Worm (Caenorhabditis elegans) whole organism, L1 larva: ENCODE results near the gene C28D4.7.

Source experiments
- C16A3.4 ChIP-seq: fragments of 150-350 bp; optimal IDR thresholded peaks from 2 replicates; lab custom pipeline; 2014; ENCODE audit warnings: missing biosample characterization, missing genetic modification characterization
- aha-1 ChIP-seq: fragments of 150-350 bp; optimal IDR thresholded peaks from 2 replicates; lab custom pipeline; 2014; ENCODE audit warnings: missing biosample characterization, missing genetic modification characterization
- blmp-1 ChIP-seq: fragments of 150-350 bp; optimal IDR thresholded peaks from 2 replicates; lab custom pipeline; 2014; ENCODE audit warnings: missing biosample characterization, missing genetic modification characterization
- ceh-63 ChIP-seq: fragments of 200-800 bp; sonication (Bioruptor generic); optimal IDR thresholded peaks from 2 replicates; lab custom pipeline; 2018; ENCODE audit warnings: mild to moderate bottlenecking, missing genetic modification characterization, missing compliant biosample characterization
- dsc-1 ChIP-seq: sonication (generic microtip); optimal IDR thresholded peaks from 2 replicates; lab custom pipeline; 2016; ENCODE audit warnings: mild to moderate bottlenecking, missing genetic modification characterization, missing compliant biosample characterization
- efl-1 ChIP-seq, 4 experiments: fragments of 150-350 bp; optimal IDR thresholded peaks in 3 of 4; peaks in 1 of 4; 1 replicate in 1 of 4; 2 replicates in 3 of 4; lab custom pipeline; 2014; ENCODE audit warnings: missing biosample characterization in 2 of 4, missing genetic modification characterization in 2 of 4, missing genetic modification reagents in 2 of 4
- egl-13 ChIP-seq: sonication (generic microtip); optimal IDR thresholded peaks from 2 replicates; lab custom pipeline; 2016; ENCODE audit warnings: missing genotype, missing genetic modification reagents, missing genetic modification characterization, missing compliant biosample characterization
- elt-2 ChIP-seq: sonication (generic microtip); optimal IDR thresholded peaks from 2 replicates; lab custom pipeline; 2016; ENCODE audit warnings: missing genetic modification characterization, mild to moderate bottlenecking, inconsistent platforms, missing compliant biosample characterization, missing genetic modification reagents
- fkh-10 ChIP-seq: sonication (generic microtip); optimal IDR thresholded peaks from 2 replicates; lab custom pipeline; 2017; ENCODE audit warnings: missing biosample characterization, missing genetic modification reagents, missing genetic modification characterization
- fos-1 ChIP-seq: fragments of 150-350 bp; optimal IDR thresholded peaks from 2 replicates; lab custom pipeline; 2014; ENCODE audit warnings: missing biosample characterization, missing genetic modification characterization
- grh-1 ChIP-seq: fragments of 200-800 bp; sonication (Bioruptor generic); IDR thresholded peaks from 2 replicates; pipeline ENCODE4 v1.3.6; 2022; ENCODE audit warnings: missing genetic modification reagents, missing genetic modification characterization, missing compliant biosample characterization
- hlh-17 ChIP-seq: fragments of 200-800 bp; sonication (Bioruptor generic); optimal IDR thresholded peaks from 2 replicates; lab custom pipeline; 2018; ENCODE audit warnings: missing genetic modification characterization, mild to moderate bottlenecking, missing compliant biosample characterization, moderate library complexity, borderline replicate concordance
- lin-13 ChIP-seq: fragments of 150-350 bp; optimal IDR thresholded peaks from 2 replicates; lab custom pipeline; 2014; ENCODE audit warnings: missing biosample characterization, missing genetic modification reagents, missing genetic modification characterization
- lin-15B ChIP-seq: fragments of 150-350 bp; sonication (generic microtip); optimal IDR thresholded peaks from 3 replicates; lab custom pipeline; 2014; ENCODE audit warnings: missing biosample characterization, missing genetic modification characterization
- lin-35 ChIP-seq, 2 experiments: fragments of 150-350 bp; optimal IDR thresholded peaks; 2 replicates each; lab custom pipeline; 2014; ENCODE audit warnings: missing biosample characterization in 2 of 2, missing genetic modification characterization in 2 of 2, missing genetic modification reagents in 2 of 2
- lin-39 ChIP-seq: fragments of 150-350 bp; optimal IDR thresholded peaks from 2 replicates; lab custom pipeline; 2014; ENCODE audit warnings: missing biosample characterization, missing genetic modification reagents, missing genetic modification characterization
- lir-3 ChIP-seq: sonication (generic microtip); optimal IDR thresholded peaks from 2 replicates; lab custom pipeline; 2016; ENCODE audit warnings: mild to moderate bottlenecking, missing genetic modification characterization, moderate library complexity, missing compliant biosample characterization; ENCODE audit not compliant: poor library complexity
- mab-9 ChIP-seq: fragments of 200-800 bp; sonication (Bioruptor generic); IDR thresholded peaks from 2 replicates; pipeline ENCODE4 v1.3.6; 2022; ENCODE audit warnings: missing genetic modification reagents, missing genetic modification characterization, missing compliant biosample characterization
- mdl-1 ChIP-seq, 2 experiments: fragments of 150-350 bp; optimal IDR thresholded peaks; 2 replicates each; lab custom pipeline; 2014 to 2017; ENCODE audit warnings: missing biosample characterization in 2 of 2, missing genetic modification characterization in 2 of 2, inconsistent platforms in 1 of 2
- mef-2 ChIP-seq: fragments of 150-350 bp; optimal IDR thresholded peaks from 2 replicates; lab custom pipeline; 2014; ENCODE audit warnings: missing biosample characterization, missing genetic modification characterization
- nhr-11 ChIP-seq: fragments of 150-350 bp; optimal IDR thresholded peaks from 2 replicates; lab custom pipeline; 2014; ENCODE audit warnings: missing biosample characterization, missing genetic modification characterization
- nhr-12 ChIP-seq: sonication (generic microtip); optimal IDR thresholded peaks from 2 replicates; lab custom pipeline; 2017; ENCODE audit warnings: missing biosample characterization, missing genetic modification characterization
- nhr-20 ChIP-seq: sonication (generic microtip); optimal IDR thresholded peaks from 2 replicates; lab custom pipeline; 2016; ENCODE audit warnings: mild to moderate bottlenecking, missing genetic modification characterization, missing compliant biosample characterization
- nhr-237 ChIP-seq: fragments of 150-350 bp; optimal IDR thresholded peaks from 2 replicates; lab custom pipeline; 2014; ENCODE audit warnings: missing biosample characterization, missing genetic modification characterization
- nhr-47 ChIP-seq: sonication (generic microtip); optimal IDR thresholded peaks from 2 replicates; lab custom pipeline; 2016; ENCODE audit warnings: mild to moderate bottlenecking, missing genetic modification characterization, moderate library complexity, missing compliant biosample characterization
- nhr-71 ChIP-seq: sonication (generic microtip); optimal IDR thresholded peaks from 2 replicates; lab custom pipeline; 2016; ENCODE audit warnings: mild to moderate bottlenecking, missing genetic modification characterization, moderate library complexity, missing compliant biosample characterization
- nhr-77 ChIP-seq: fragments of 150-350 bp; optimal IDR thresholded peaks from 2 replicates; lab custom pipeline; 2014; ENCODE audit warnings: missing biosample characterization, missing genetic modification characterization
- nhr-85 ChIP-seq: sonication (generic microtip); peaks from one replicate; lab custom pipeline; 2016; ENCODE audit warnings: missing genetic modification characterization, inconsistent platforms, missing compliant biosample characterization
- nhr-90 ChIP-seq: sonication (generic microtip); optimal IDR thresholded peaks from 2 replicates; lab custom pipeline; 2016; ENCODE audit warnings: mild to moderate bottlenecking, missing genetic modification characterization, missing compliant biosample characterization; ENCODE audit not compliant: poor library complexity
- pax-3 ChIP-seq: fragments of 200-800 bp; sonication (Bioruptor generic); optimal IDR thresholded peaks from 2 replicates; lab custom pipeline; 2018; ENCODE audit warnings: mild to moderate bottlenecking, missing genetic modification characterization, moderate library complexity, missing compliant biosample characterization
- rnt-1 ChIP-seq: sonication (generic microtip); optimal IDR thresholded peaks from 2 replicates; lab custom pipeline; 2016; ENCODE audit warnings: mild to moderate bottlenecking, missing genetic modification characterization, moderate library complexity, missing compliant biosample characterization
- snpc-4 ChIP-seq: fragments of 150-350 bp; optimal IDR thresholded peaks from 2 replicates; lab custom pipeline; 2014; ENCODE audit warnings: missing biosample characterization, missing genetic modification characterization
- sox-4 ChIP-seq: sonication (generic microtip); optimal IDR thresholded peaks from 2 replicates; lab custom pipeline; 2016; ENCODE audit warnings: missing genetic modification characterization, missing compliant biosample characterization
- sup-37 ChIP-seq: fragments of 200-800 bp; sonication (Bioruptor generic); optimal IDR thresholded peaks from 2 replicates; lab custom pipeline; 2018; ENCODE audit warnings: mild to moderate bottlenecking, missing genetic modification characterization, missing compliant biosample characterization
- swsn-7 ChIP-seq: sonication (generic microtip); optimal IDR thresholded peaks from 2 replicates; lab custom pipeline; 2016; ENCODE audit warnings: missing genetic modification characterization, missing compliant biosample characterization
- tlp-1 ChIP-seq: fragments of 150-350 bp; optimal IDR thresholded peaks from 2 replicates; lab custom pipeline; 2014; ENCODE audit warnings: missing biosample characterization, missing genetic modification characterization
- unc-130 ChIP-seq: fragments of 150-350 bp; optimal IDR thresholded peaks from 2 replicates; lab custom pipeline; 2017; ENCODE audit warnings: missing biosample characterization, missing genetic modification characterization, inconsistent platforms
- unc-30 ChIP-seq: sonication (generic microtip); optimal IDR thresholded peaks from 2 replicates; lab custom pipeline; 2017; ENCODE audit warnings: missing biosample characterization, missing genetic modification characterization
- unc-86 ChIP-seq: sonication (generic microtip); optimal IDR thresholded peaks from 2 replicates; lab custom pipeline; 2016; ENCODE audit warnings: missing genetic modification characterization, missing compliant biosample characterization
- vab-15 ChIP-seq: sonication (generic microtip); optimal IDR thresholded peaks from 2 replicates; lab custom pipeline; 2017; ENCODE audit warnings: missing genotype, mild to moderate bottlenecking, missing genetic modification characterization, missing compliant biosample characterization
- xbp-1 ChIP-seq: sonication (generic microtip); optimal IDR thresholded peaks from 2 replicates; lab custom pipeline; 2016; ENCODE audit warnings: missing genetic modification characterization, missing compliant biosample characterization
- zag-1 ChIP-seq: fragments of 150-350 bp; optimal IDR thresholded peaks from 2 replicates; lab custom pipeline; 2014; ENCODE audit warnings: missing biosample characterization, missing genetic modification characterization
- zip-4 ChIP-seq: fragments of 200-800 bp; sonication (Bioruptor generic); optimal IDR thresholded peaks from 2 replicates; lab custom pipeline; 2018; ENCODE audit warnings: mild to moderate bottlenecking, missing genetic modification characterization, moderate library complexity, missing compliant biosample characterization
- ztf-11 ChIP-seq, 2 experiments: sonication (generic microtip); optimal IDR thresholded peaks; 2 replicates each; lab custom pipeline; 2016 to 2017; ENCODE audit warnings: missing genetic modification characterization in 2 of 2, missing biosample characterization in 1 of 2, missing compliant biosample characterization in 1 of 2
- ztf-4 ChIP-seq: fragments of 150-350 bp; optimal IDR thresholded peaks from 2 replicates; lab custom pipeline; 2014; ENCODE audit warnings: missing biosample characterization, missing genetic modification characterization

Gene C28D4.7

DNA sequence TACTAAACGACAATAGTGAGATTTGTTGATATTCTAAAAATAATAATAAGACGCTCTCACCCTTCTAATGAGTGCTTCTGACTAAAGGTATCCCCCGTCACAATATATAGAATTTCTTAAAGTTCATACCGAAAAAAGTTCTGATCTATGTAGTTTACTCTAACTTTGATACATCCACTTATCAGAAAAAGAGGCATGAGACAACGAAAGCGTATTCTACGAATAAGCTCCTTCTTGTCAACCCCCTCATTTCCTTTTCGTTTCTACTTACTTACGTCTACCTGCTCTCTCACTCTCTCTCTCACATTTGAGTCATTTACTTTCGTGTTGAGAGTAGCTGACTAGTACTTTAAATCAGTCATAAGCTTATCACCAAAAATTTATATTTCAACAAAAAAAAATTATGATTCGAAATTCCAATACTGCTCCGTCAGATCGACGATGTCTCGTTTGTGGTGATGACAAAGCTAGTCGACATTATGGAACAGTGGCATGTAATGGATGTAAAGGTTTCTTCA is 17.4 kb downstream of the C28D4.7 start (continued):
- TF ChIP-seq efl-1 (optimal IDR thresholded peaks at IDR 0.05; lab: Kevin White, UChicago), result no peak
- TF ChIP-seq efl-1 (GFP tag; optimal IDR thresholded peaks at IDR 0.05 in 1 of 2; lab: Kevin White, UChicago), result no peak
- no peak for TF ChIP-seq nhr-11 (tag; lab: Kevin White, UChicago)
- TF ChIP-seq ztf-11 (tag; optimal IDR thresholded peaks at IDR 0.05; lab: Kevin White, UChicago), result no peak
- no peak for TF ChIP-seq hlh-17 (GFP tag; lab: Kevin White, UChicago)
- TF ChIP-seq tlp-1 (tag; lab: Kevin White, UChicago), result no peak
- TF ChIP-seq ceh-63 (GFP tag; lab: Kevin White, UChicago), result no peak
- TF ChIP-seq rnt-1, result no peak
- no peak for TF ChIP-seq aha-1 (tag; lab: Kevin White, UChicago)
- no peak for TF ChIP-seq unc-30 (tag; lab: Kevin White, UChicago)
- TF ChIP-seq mef-2 (tag; lab: Kevin White, UChicago), result no peak
- no peak for TF ChIP-seq blmp-1 (tag; lab: Kevin White, UChicago)
- TF ChIP-seq pax-3 (tag; lab: Kevin White, UChicago), result peak; percentile 54
- no peak for TF ChIP-seq mab-9 (GFP tag; lab: Robert Waterston, UW)
- no peak for TF ChIP-seq nhr-20 (tag; lab: Kevin White, UChicago)
- TF ChIP-seq fos-1 (tag; lab: Kevin White, UChicago), result no peak
- no peak for TF ChIP-seq grh-1 (GFP tag; lab: Robert Waterston, UW)
- peak; percentile 14 for TF ChIP-seq swsn-7 (tag; lab: Kevin White, UChicago)
- TF ChIP-seq zag-1 (tag; lab: Kevin White, UChicago), result no peak
- TF ChIP-seq nhr-12 (tag; lab: Kevin White, UChicago), result no peak
- TF ChIP-seq fkh-10 (GFP tag; lab: Kevin White, UChicago), result no peak
- TF ChIP-seq lin-39 (tag; lab: Kevin White, UChicago), result no peak
- peak; percentile 69 for TF ChIP-seq dsc-1
- TF ChIP-seq nhr-71 (tag; lab: Kevin White, UChicago), result peak; percentile 84
- TF ChIP-seq sox-4 (tag; lab: Kevin White, UChicago), result peak; percentile 9
- TF ChIP-seq nhr-47 (tag; lab: Kevin White, UChicago), result peak; percentile 57
- no peak for TF ChIP-seq elt-2 (tag; lab: Kevin White, UChicago)
- no peak for TF ChIP-seq lin-35 (GFP tag; optimal IDR thresholded peaks at IDR 0.05; lab: Kevin White, UChicago)

DNA sequence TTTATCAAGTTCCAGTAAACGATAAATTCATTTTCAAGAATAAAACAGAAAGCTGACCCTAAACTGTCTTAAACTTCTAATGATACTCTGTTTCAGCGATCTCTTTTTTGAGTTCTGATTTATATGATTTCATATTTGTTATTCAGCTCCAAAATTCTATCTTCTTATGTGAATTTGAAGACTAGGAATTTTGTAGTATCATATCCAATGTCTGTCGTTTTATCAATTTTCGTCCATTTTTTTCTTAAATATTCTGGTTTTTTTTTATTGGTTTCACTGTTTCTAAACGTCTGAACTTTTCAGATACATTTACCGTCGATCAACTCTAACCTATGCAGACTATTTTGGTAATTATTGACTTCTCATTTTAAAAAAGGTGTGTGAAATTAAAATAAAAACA is 18.0 kb downstream of the C28D4.7 start, which contains the start of the genes nhr-138 and C28D4.18:
nhr-138 (plus strand) TSS at position 304 of the 400 bp plus-strand sequence.
C28D4.18 (plus strand) TSS at position 333 of the 400 bp plus-strand sequence.
- TF ChIP-seq mdl-1 (tag; optimal IDR thresholded peaks at IDR 0.05; lab: Kevin White, UChicago) (no peak), rnt-1 (no peak)

ce11 chrIV:9723185-9723584 is 19.8 kb downstream of the C28D4.7 start:
- TF ChIP-seq nhr-85 (tag; lab: Kevin White, UChicago) (peak; percentile 79), lin-39 (tag; lab: Kevin White, UChicago) (no peak)

DNA sequence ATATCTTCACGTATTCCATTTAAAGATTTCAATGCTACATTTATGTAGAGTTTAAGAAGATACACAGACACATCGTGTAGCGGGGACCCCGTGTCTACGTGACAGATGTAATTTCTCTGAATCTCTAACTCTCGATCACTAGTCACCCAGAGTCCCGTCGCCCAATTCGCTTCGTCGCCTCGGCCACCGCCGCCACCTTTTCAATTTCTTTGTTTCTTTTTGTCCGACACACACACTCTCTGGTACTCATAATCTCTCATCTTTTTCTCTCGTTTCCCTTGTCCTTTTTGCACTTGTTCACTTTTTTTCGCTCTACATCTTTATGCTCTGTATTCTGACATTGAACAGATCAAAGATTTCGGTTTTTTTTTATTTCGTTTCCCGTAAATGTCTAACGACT is 24.6 kb downstream of the C28D4.7 start:
- peak; percentile 22 for TF ChIP-seq lin-15B (tag; lab: Kevin White, UChicago)
- peak; percentile 4 for TF ChIP-seq nhr-11 (tag; lab: Kevin White, UChicago)
- TF ChIP-seq snpc-4 (tag; lab: Kevin White, UChicago), result peak; percentile 62
- TF ChIP-seq C16A3.4 (tag; lab: Kevin White, UChicago), result peak; percentile 73
- no peak for TF ChIP-seq lin-39 (tag; lab: Kevin White, UChicago)
- TF ChIP-seq lin-35 (GFP tag; optimal IDR thresholded peaks at IDR 0.05; lab: Kevin White, UChicago), result peak; percentile 62 to 66
- TF ChIP-seq ztf-4, result peak; percentile 41
- TF ChIP-seq unc-86, result peak; percentile 63
- peak; percentile 41 for TF ChIP-seq pax-3 (tag; lab: Kevin White, UChicago)
- peak; percentile 78 for TF ChIP-seq nhr-237 (tag; lab: Kevin White, UChicago)
- TF ChIP-seq efl-1 (optimal IDR thresholded peaks at IDR 0.05; lab: Kevin White, UChicago), result peak; percentile 56 to 66
- TF ChIP-seq efl-1 (GFP tag; optimal IDR thresholded peaks at IDR 0.05 in 1 of 2; lab: Kevin White, UChicago), result peak; percentile 32 to 94
- TF ChIP-seq sup-37, result no peak
- no peak for TF ChIP-seq lir-3 (tag; lab: Kevin White, UChicago)
- peak; percentile 72 for TF ChIP-seq swsn-7 (tag; lab: Kevin White, UChicago)
- TF ChIP-seq nhr-77 (tag; lab: Kevin White, UChicago), result peak; percentile 51
- no peak for TF ChIP-seq zip-4 (GFP tag; lab: Kevin White, UChicago)
- TF ChIP-seq dsc-1, result peak; percentile 62
- TF ChIP-seq nhr-85 (tag; lab: Kevin White, UChicago), result peak; percentile 92
- TF ChIP-seq xbp-1 (tag; lab: Kevin White, UChicago), result peak; percentile 60
- no peak for TF ChIP-seq vab-15
- TF ChIP-seq nhr-90 (tag; lab: Kevin White, UChicago), result peak; percentile 56
- TF ChIP-seq egl-13, result no peak
- peak; percentile 73 for TF ChIP-seq unc-130 (tag; lab: Kevin White, UChicago)
- TF ChIP-seq lin-13 (GFP tag; lab: Kevin White, UChicago), result peak; percentile 68
